Worm (Caenorhabditis elegans): Measurements from ENCODE around the gene fce-2.

fce-2 gene

ce11 chrV:20457155-20457554 is 32.1 kb downstream of the fce-2 start:
- no peak for TF ChIP-seq hmbx-1 (tag; optimal IDR thresholded peaks at IDR 0.05)
- TF ChIP-seq scrt-1 (GFP tag; IDR thresholded peaks at IDR 0.05) = no peak
- no peak for TF ChIP-seq tbx-37 (GFP tag; conservative IDR thresholded peaks at IDR 0.05)
- TF ChIP-seq ceh-36 (tag; optimal IDR thresholded peaks at IDR 0.05) = no peak
- no peak for TF ChIP-seq ama-1 (optimal IDR thresholded peaks at IDR 0.05)
- TF ChIP-seq tbx-11 (GFP tag; IDR thresholded peaks at IDR 0.05) = no peak
- TF ChIP-seq sea-1 (GFP tag; conservative IDR thresholded peaks at IDR 0.05) = no peak
- no peak for TF ChIP-seq ets-7 (tag; optimal IDR thresholded peaks at IDR 0.05)
- no peak for TF ChIP-seq aly-1 (tag; optimal IDR thresholded peaks at IDR 0.05)
- TF ChIP-seq pes-1 (GFP tag; IDR thresholded peaks at IDR 0.05) = no peak
- no peak for TF ChIP-seq flt-1 (GFP tag; IDR thresholded peaks at IDR 0.05)
- TF ChIP-seq tra-4 (tag; optimal IDR thresholded peaks at IDR 0.05) = no peak
- no peak for TF ChIP-seq B0310.2 (tag; optimal IDR thresholded peaks at IDR 0.05)
- TF ChIP-seq ceh-13 (GFP tag; optimal IDR thresholded peaks at IDR 0.05) = no peak
- TF ChIP-seq hnd-1 (tag; optimal IDR thresholded peaks at IDR 0.05) = no peak
- no peak for TF ChIP-seq F13C5.2 (tag; optimal IDR thresholded peaks at IDR 0.05)
- TF ChIP-seq hmg-4 (GFP tag; optimal IDR thresholded peaks at IDR 0.05) = no peak

DNA sequence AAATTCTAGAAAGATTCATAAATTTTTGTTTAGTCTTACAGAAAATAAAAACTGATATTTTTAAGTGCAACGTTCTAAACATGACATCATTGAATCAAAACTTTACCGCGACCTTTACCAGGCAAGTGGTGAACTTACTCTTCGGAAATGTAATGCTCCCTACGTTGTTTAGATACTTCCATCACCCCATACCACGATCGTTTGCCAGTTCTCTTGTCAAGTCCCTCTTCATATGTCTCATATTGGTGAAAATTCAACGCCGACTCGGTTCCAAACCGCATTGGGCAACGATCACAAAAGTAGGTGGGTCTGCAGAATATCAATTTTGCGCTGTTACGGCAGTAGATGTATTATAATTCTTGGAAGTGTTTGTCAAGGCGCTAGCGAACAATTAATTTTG is 35.7 kb downstream of the fce-2 start, which contains the start of gene B0250.18:
B0250.18 (minus strand) TSS at position 101 of the 400 bp plus-strand sequence.
- no peak for TF ChIP-seq pes-1 (GFP tag; IDR thresholded peaks at IDR 0.05)

DNA sequence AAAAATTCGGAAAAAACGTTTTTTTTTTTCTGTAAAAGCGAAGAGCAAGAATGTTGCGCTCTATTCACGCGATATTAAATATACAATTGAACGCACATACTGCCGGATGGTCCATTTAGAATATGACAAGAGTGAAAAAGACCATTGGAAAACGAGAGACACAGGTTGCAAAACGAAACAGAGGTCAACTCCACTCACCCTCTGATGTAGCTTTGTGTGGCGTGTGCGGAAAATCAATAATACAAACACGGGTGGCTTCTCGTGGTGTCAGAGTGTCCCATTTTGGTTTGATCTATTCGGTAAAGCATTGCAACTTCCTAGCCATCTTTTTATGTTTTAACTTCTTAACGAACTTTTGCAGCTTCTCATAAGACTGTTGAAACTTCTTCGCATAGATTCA is 39.7 kb downstream of the fce-2 start:
- TF ChIP-seq scrt-1 (GFP tag; IDR thresholded peaks at IDR 0.05) (no peak), hmg-4 (GFP tag; optimal IDR thresholded peaks at IDR 0.05) (peak; percentile 9)

DNA sequence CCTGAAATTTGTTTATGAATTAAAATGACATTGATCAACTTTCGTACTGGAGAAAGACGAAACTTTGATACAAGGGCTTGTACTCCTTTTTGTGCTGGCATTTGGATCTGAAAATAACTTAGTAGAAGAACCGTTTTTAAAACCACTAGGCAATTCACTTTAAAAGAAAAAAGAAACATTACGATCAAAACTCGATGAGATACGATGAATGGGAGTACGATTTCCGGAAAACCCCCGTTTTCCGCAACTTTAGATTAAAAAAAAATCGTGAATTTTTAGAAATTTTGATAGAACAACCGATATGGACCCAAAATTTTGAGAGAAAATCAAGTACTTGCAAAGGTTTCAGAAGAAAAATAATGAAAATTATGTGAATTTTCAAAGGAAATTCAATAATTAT is 45.3 kb downstream of the fce-2 start, which contains the start of gene B0250.8:
B0250.8 (minus strand) TSS at position 101 of the 400 bp plus-strand sequence.
- no peak for TF ChIP-seq ama-1 (optimal IDR thresholded peaks at IDR 0.05)
- no peak for TF ChIP-seq aly-1 (tag; optimal IDR thresholded peaks at IDR 0.05)
- no peak for TF ChIP-seq scrt-1 (GFP tag; IDR thresholded peaks at IDR 0.05)
- TF ChIP-seq tbx-37 (GFP tag; conservative IDR thresholded peaks at IDR 0.05) = no peak
- no peak for TF ChIP-seq hmbx-1 (tag; optimal IDR thresholded peaks at IDR 0.05)
- TF ChIP-seq tbx-11 (GFP tag; IDR thresholded peaks at IDR 0.05) = no peak
- no peak for TF ChIP-seq flt-1 (GFP tag; IDR thresholded peaks at IDR 0.05)
- no peak for TF ChIP-seq sea-1 (GFP tag; conservative IDR thresholded peaks at IDR 0.05)
- TF ChIP-seq F13C5.2 (tag; optimal IDR thresholded peaks at IDR 0.05) = no peak
- no peak for TF ChIP-seq pes-1 (GFP tag; IDR thresholded peaks at IDR 0.05)
- no peak for TF ChIP-seq hmg-4 (GFP tag; optimal IDR thresholded peaks at IDR 0.05)

DNA sequence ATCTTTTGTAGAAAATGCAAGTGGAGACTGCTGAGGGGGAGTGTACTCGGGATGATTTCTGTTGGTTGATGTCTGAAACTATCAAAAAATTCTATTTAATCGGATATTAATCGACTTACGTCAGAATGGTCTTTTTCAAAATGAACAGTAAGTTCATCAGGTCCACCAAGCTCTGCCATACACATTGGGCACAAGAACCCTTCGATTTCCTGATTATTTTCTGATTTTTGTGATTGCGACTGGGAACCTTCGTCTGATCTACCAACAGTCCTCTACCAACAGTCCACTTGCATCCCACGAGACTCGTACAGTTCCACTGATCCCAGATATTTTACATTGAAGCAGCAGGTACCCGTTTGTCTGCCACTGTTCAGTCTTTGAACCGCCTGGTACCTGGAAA is 49.9 kb downstream of the fce-2 start:
- TF ChIP-seq B0310.2 (tag; optimal IDR thresholded peaks at IDR 0.05) (no peak), aly-1 (tag; optimal IDR thresholded peaks at IDR 0.05) (no peak), ama-1 (optimal IDR thresholded peaks at IDR 0.05) (no peak), ceh-36 (tag; optimal IDR thresholded peaks at IDR 0.05) (no peak), hnd-1 (tag; optimal IDR thresholded peaks at IDR 0.05) (no peak), tra-4 (tag; optimal IDR thresholded peaks at IDR 0.05) (no peak), ceh-13 (GFP tag; optimal IDR thresholded peaks at IDR 0.05) (no peak), sea-1 (GFP tag; conservative IDR thresholded peaks at IDR 0.05) (no peak), ets-7 (tag; optimal IDR thresholded peaks at IDR 0.05) (no peak)

ce11 chrV:20475830-20476229 is 50.7 kb downstream of the fce-2 start, which contains the start of gene B0250.7:
B0250.7 (minus strand) TSS chrV:20476061.
- TF ChIP-seq hmbx-1 (tag; optimal IDR thresholded peaks at IDR 0.05) (no peak), hmg-4 (GFP tag; optimal IDR thresholded peaks at IDR 0.05) (no peak), hnd-1 (tag; optimal IDR thresholded peaks at IDR 0.05) (no peak), B0310.2 (tag; optimal IDR thresholded peaks at IDR 0.05) (no peak), ceh-13 (GFP tag; optimal IDR thresholded peaks at IDR 0.05) (no peak), ets-7 (tag; optimal IDR thresholded peaks at IDR 0.05) (no peak), sea-1 (GFP tag; conservative IDR thresholded peaks at IDR 0.05) (no peak)

ce11 chrV:20476514-20476913 is 51.4 kb downstream of the fce-2 start:
- TF ChIP-seq scrt-1 (GFP tag; IDR thresholded peaks at IDR 0.05) (no peak), tra-4 (tag; optimal IDR thresholded peaks at IDR 0.05) (no peak), flt-1 (GFP tag; IDR thresholded peaks at IDR 0.05) (no peak)

DNA sequence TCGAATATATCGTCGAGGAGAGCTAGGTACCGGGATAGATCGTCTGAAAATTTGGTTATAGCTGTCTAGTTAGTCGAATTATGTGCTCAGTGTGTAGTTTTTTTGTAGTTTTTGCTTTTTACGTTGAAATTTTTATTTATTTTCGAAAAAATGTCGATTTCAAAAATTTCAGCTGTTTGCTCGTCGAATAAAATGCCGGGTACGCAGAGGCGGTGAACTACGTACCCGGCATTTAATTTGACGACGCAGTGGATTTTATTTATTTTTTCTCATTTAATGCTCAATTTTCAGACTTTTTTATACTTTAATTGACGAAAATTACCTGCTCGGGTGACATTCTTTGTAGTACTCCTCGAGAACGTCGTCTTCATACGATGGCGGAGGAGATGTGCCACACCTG is 51.9 kb downstream of the fce-2 start:
- TF ChIP-seq flt-1 (GFP tag; IDR thresholded peaks at IDR 0.05) = no peak
- no peak for TF ChIP-seq pes-1 (GFP tag; IDR thresholded peaks at IDR 0.05)
- no peak for TF ChIP-seq ama-1 (optimal IDR thresholded peaks at IDR 0.05)
- no peak for TF ChIP-seq hmg-4 (GFP tag; optimal IDR thresholded peaks at IDR 0.05)
- TF ChIP-seq tbx-37 (GFP tag; conservative IDR thresholded peaks at IDR 0.05) = no peak
- TF ChIP-seq ets-7 (tag; optimal IDR thresholded peaks at IDR 0.05) = no peak
- TF ChIP-seq ceh-36 (tag; optimal IDR thresholded peaks at IDR 0.05) = no peak
- no peak for TF ChIP-seq F13C5.2 (tag; optimal IDR thresholded peaks at IDR 0.05)
- no peak for TF ChIP-seq aly-1 (tag; optimal IDR thresholded peaks at IDR 0.05)
- no peak for TF ChIP-seq tra-4 (tag; optimal IDR thresholded peaks at IDR 0.05)
- no peak for TF ChIP-seq scrt-1 (GFP tag; IDR thresholded peaks at IDR 0.05)
- no peak for TF ChIP-seq B0310.2 (tag; optimal IDR thresholded peaks at IDR 0.05)
- TF ChIP-seq hnd-1 (tag; optimal IDR thresholded peaks at IDR 0.05) = no peak
- TF ChIP-seq ceh-13 (GFP tag; optimal IDR thresholded peaks at IDR 0.05) = no peak
- TF ChIP-seq sea-1 (GFP tag; conservative IDR thresholded peaks at IDR 0.05) = no peak
